Fruit fly (Drosophila melanogaster) whole organism: ENCODE measurements around the gene CG3281.

Source experiments
- Dll ChIP-seq: fragments of >200 bp; optimal IDR thresholded peaks from 2 replicates; lab custom pipeline; 2017
- EcR ChIP-seq, 2 experiments: fragments of >200 bp; optimal IDR thresholded peaks; 2 replicates each; lab custom pipeline; 2017; ENCODE audit warnings: missing biosample characterization in 2 of 2, missing genetic modification characterization in 2 of 2, missing genetic modification reagents in 2 of 2
- pan ChIP-seq: fragments of >200 bp; optimal IDR thresholded peaks from 2 replicates; lab custom pipeline; 2017
- usp ChIP-seq: fragments of >200 bp; optimal IDR thresholded peaks from 2 replicates; lab custom pipeline; 2017; ENCODE audit warnings: missing biosample characterization, missing genetic modification characterization, mixed read lengths

- TF ChIP-seq pan (lab: Kevin White, UChicago): no peak
- no peak for TF ChIP-seq usp (GFP tag; lab: Kevin White, UChicago)
- no peak for TF ChIP-seq Dll (lab: Kevin White, UChicago)
- no peak for TF ChIP-seq EcR (GFP tag; optimal IDR thresholded peaks at IDR 0.05; lab: Kevin White, UChicago)
These were observed 30.5 kb upstream of the CG3281 start, which contains the start of gene mfas for dm6 chr3R:11992934-11993670.
